Worm (Caenorhabditis elegans) whole organism, early embryonic: Measurements from ENCODE around the gene acs-6.

Experiments used
- B0310.2 ChIP-seq: sonication (generic microtip); optimal IDR thresholded peaks from 2 replicates; lab custom pipeline; 2016; ENCODE audit warnings: mild to moderate bottlenecking, missing genetic modification characterization, missing compliant biosample characterization
- aly-1 ChIP-seq: sonication (generic microtip); optimal IDR thresholded peaks from 2 replicates; lab custom pipeline; 2016; ENCODE audit warnings: missing genetic modification characterization, missing compliant biosample characterization
- ama-1 ChIP-seq: fragments of 150-350 bp; optimal IDR thresholded peaks from 2 replicates; lab custom pipeline; 2014
- pes-1 ChIP-seq: fragments of 200-800 bp; sonication (Bioruptor generic); IDR thresholded peaks from 2 replicates; pipeline ENCODE4 v1.3.6; 2022; ENCODE audit warnings: missing genetic modification reagents, missing genetic modification characterization, missing compliant biosample characterization
- sea-1 ChIP-seq: fragments of 200-800 bp; sonication (Bioruptor generic); conservative IDR thresholded peaks from 2 replicates; pipeline ENCODE4 v1.3.6; 2022; ENCODE audit warnings: missing genetic modification characterization, missing compliant biosample characterization

- TF ChIP-seq ama-1 (lab: Kevin White, UChicago) (no peak), B0310.2 (tag; lab: Kevin White, UChicago) (no peak), aly-1 (tag; lab: Kevin White, UChicago) (no peak), pes-1 (GFP tag; lab: Robert Waterston, UW) (no peak), sea-1 (GFP tag; lab: Robert Waterston, UW) (no peak)
These were observed 13.9 kb downstream of the acs-6 start, which contains the start of gene T02G5.7 for ce11 chrII:7075564-7076228.
